Worm (Caenorhabditis elegans) whole organism, L4 larva: ENCODE measurements around the gene F40F12.9.

Experiments used
- D1046.2 ChIP-seq: fragments of 200-800 bp; sonication (Bioruptor generic); IDR thresholded peaks from 2 replicates; pipeline ENCODE4 v1.3.6; 2022; ENCODE audit warnings: missing genetic modification characterization, missing compliant biosample characterization
- F10B5.3 ChIP-seq: sonication (generic microtip); optimal IDR thresholded peaks from 2 replicates; lab custom pipeline; 2016; ENCODE audit warnings: mild to moderate bottlenecking, missing genetic modification characterization, missing compliant biosample characterization
- F37D6.2 ChIP-seq: sonication (generic microtip); optimal IDR thresholded peaks from 2 replicates; lab custom pipeline; 2016; ENCODE audit warnings: mild to moderate bottlenecking, missing genetic modification characterization, missing compliant biosample characterization
- T26A8.4 ChIP-seq: fragments of 200-800 bp; sonication (Bioruptor generic); IDR thresholded peaks from 2 replicates; pipeline ENCODE4 v1.3.6; 2022; ENCODE audit warnings: missing genetic modification characterization, missing compliant biosample characterization
- ZK546.5 ChIP-seq, 2 experiments: sonication (generic microtip); optimal IDR thresholded peaks; 2 replicates each; lab custom pipeline; 2017; ENCODE audit warnings: missing biosample characterization in 2 of 2, missing genetic modification characterization in 2 of 2
- aha-1 ChIP-seq: fragments of 150-350 bp; peaks from one replicate; lab custom pipeline; 2014; ENCODE audit warnings: missing biosample characterization, missing genetic modification characterization
- ama-1 ChIP-seq: fragments of 150-350 bp; optimal IDR thresholded peaks from 2 replicates; lab custom pipeline; 2014; ENCODE audit warnings: inconsistent platforms, mixed read lengths
- ceh-82 ChIP-seq: sonication (generic microtip); optimal IDR thresholded peaks from 2 replicates; lab custom pipeline; 2017; ENCODE audit warnings: missing biosample characterization, missing genetic modification characterization
- ces-1 ChIP-seq: fragments of 150-350 bp; sonication (generic microtip); optimal IDR thresholded peaks from 4 replicates; lab custom pipeline; 2014; ENCODE audit warnings: missing biosample characterization, missing genetic modification reagents, missing genetic modification characterization
- ctbp-1 ChIP-seq: fragments of 200-800 bp; sonication (Bioruptor generic); IDR thresholded peaks from 2 replicates; pipeline ENCODE4 v1.3.6; 2022; ENCODE audit warnings: missing genetic modification reagents, missing genetic modification characterization, missing compliant biosample characterization
- daf-12 ChIP-seq: fragments of 150-350 bp; optimal IDR thresholded peaks from 2 replicates; lab custom pipeline; 2014; ENCODE audit warnings: missing biosample characterization, missing genetic modification reagents, missing genetic modification characterization
- daf-16 ChIP-seq, 3 experiments: sonication (generic microtip); optimal IDR thresholded peaks; 2 replicates each; lab custom pipeline; 2016 to 2017; ENCODE audit warnings: missing genetic modification characterization in 3 of 3, missing genetic modification reagents in 3 of 3, mild to moderate bottlenecking in 2 of 3, missing compliant biosample characterization in 2 of 3, missing biosample characterization in 1 of 3, moderate library complexity in 1 of 3
- dmd-6 ChIP-seq: fragments of 200-800 bp; sonication (Bioruptor generic); IDR thresholded peaks from 2 replicates; pipeline ENCODE4 v1.3.6; 2022; ENCODE audit warnings: missing genetic modification reagents, missing genetic modification characterization, missing compliant biosample characterization
- dmd-9 ChIP-seq: fragments of 200-800 bp; sonication (Bioruptor generic); IDR thresholded peaks from 2 replicates; pipeline ENCODE4 v1.3.6; 2022; ENCODE audit warnings: missing genetic modification reagents, missing genetic modification characterization, missing compliant biosample characterization
- dve-1 ChIP-seq: sonication (generic microtip); optimal IDR thresholded peaks from 2 replicates; lab custom pipeline; 2017; ENCODE audit warnings: antibody characterized with exemption, mild to moderate bottlenecking, missing genetic modification characterization, missing compliant biosample characterization; ENCODE audit not compliant: insufficient read depth
- fkh-10 ChIP-seq: fragments of 150-350 bp; optimal IDR thresholded peaks from 2 replicates; lab custom pipeline; 2014; ENCODE audit warnings: missing biosample characterization, missing genetic modification reagents, missing genetic modification characterization
- hif-1 ChIP-seq, 2 experiments: sonication (generic microtip); optimal IDR thresholded peaks; 2 replicates each; lab custom pipeline; 2016 to 2017; ENCODE audit warnings: missing compliant biosample characterization in 2 of 2, missing genetic modification characterization in 2 of 2, missing genetic modification reagents in 2 of 2, missing genotype in 2 of 2, mild to moderate bottlenecking in 1 of 2
- hlh-11 ChIP-seq: fragments of 200-800 bp; sonication (Bioruptor generic); optimal IDR thresholded peaks from 2 replicates; lab custom pipeline; 2018; ENCODE audit warnings: mild to moderate bottlenecking, missing genetic modification characterization, missing compliant biosample characterization
- hlh-30 ChIP-seq: sonication (generic microtip); optimal IDR thresholded peaks from 2 replicates; lab custom pipeline; 2017; ENCODE audit warnings: antibody characterized with exemption, mild to moderate bottlenecking, missing genetic modification characterization, missing compliant biosample characterization; ENCODE audit not compliant: insufficient read depth
- hmg-1.1 ChIP-seq: fragments of 200-800 bp; sonication (Bioruptor generic); IDR thresholded peaks from 2 replicates; pipeline ENCODE4 v1.3.6; 2022; ENCODE audit warnings: missing genetic modification reagents, missing genetic modification characterization, missing compliant biosample characterization
- lin-15B ChIP-seq: fragments of 150-350 bp; sonication (generic microtip); optimal IDR thresholded peaks from 3 replicates; lab custom pipeline; 2014; ENCODE audit warnings: missing biosample characterization, missing genetic modification characterization
- lsy-2 ChIP-seq, 2 experiments: fragments of 150-350 bp in 1 of 2; sonication (generic microtip) in 1 of 2; optimal IDR thresholded peaks; 2 replicates each; lab custom pipeline; 2014 to 2017; ENCODE audit warnings: missing biosample characterization in 2 of 2, missing genetic modification characterization in 2 of 2
- mdl-1 ChIP-seq, 2 experiments: fragments of 150-350 bp in 1 of 2; sonication (generic microtip) in 1 of 2; optimal IDR thresholded peaks; 2 replicates each; lab custom pipeline; 2014 to 2017; ENCODE audit warnings: missing biosample characterization in 2 of 2, missing genetic modification characterization in 2 of 2
- mep-1 ChIP-seq: fragments of 150-350 bp; sonication (generic microtip); optimal IDR thresholded peaks from 3 replicates; lab custom pipeline; 2014; ENCODE audit warnings: missing biosample characterization, missing genetic modification characterization
- mxl-2 ChIP-seq: fragments of 200-800 bp; sonication (Bioruptor generic); conservative IDR thresholded peaks from 2 replicates; pipeline ENCODE4 v1.3.6; 2022; ENCODE audit warnings: missing genetic modification reagents, missing genetic modification characterization, missing compliant biosample characterization
- nhr-102 ChIP-seq: sonication (generic microtip); optimal IDR thresholded peaks from 2 replicates; lab custom pipeline; 2016; ENCODE audit warnings: mild to moderate bottlenecking, missing genetic modification characterization, moderate library complexity, missing compliant biosample characterization
- nhr-28 ChIP-seq: fragments of 150-350 bp; optimal IDR thresholded peaks from 2 replicates; lab custom pipeline; 2014; ENCODE audit warnings: missing biosample characterization, missing genetic modification characterization
- nhr-6 ChIP-seq: fragments of 150-350 bp; optimal IDR thresholded peaks from 2 replicates; lab custom pipeline; 2014; ENCODE audit warnings: missing biosample characterization, missing genetic modification characterization
- nhr-77 ChIP-seq: fragments of 150-350 bp; optimal IDR thresholded peaks from 2 replicates; lab custom pipeline; 2014; ENCODE audit warnings: missing biosample characterization, missing genetic modification characterization
- pqm-1 ChIP-seq: sonication (generic microtip); optimal IDR thresholded peaks from 2 replicates; lab custom pipeline; 2017; ENCODE audit warnings: missing biosample characterization, missing genetic modification characterization
- rbr-2 ChIP-seq: sonication (generic microtip); optimal IDR thresholded peaks from 2 replicates; lab custom pipeline; 2016; ENCODE audit warnings: missing genotype, missing genetic modification characterization, missing compliant biosample characterization
- set-16 ChIP-seq: fragments of 200-800 bp; sonication (Bioruptor generic); IDR thresholded peaks from 2 replicates; pipeline ENCODE4 v1.3.6; 2022; ENCODE audit warnings: missing genetic modification reagents, missing genetic modification characterization, missing compliant biosample characterization
- skn-1 ChIP-seq: fragments of 150-350 bp; optimal IDR thresholded peaks from 2 replicates; lab custom pipeline; 2014; ENCODE audit warnings: missing biosample characterization, missing genetic modification characterization
- snpc-1.2 ChIP-seq: fragments of 200-800 bp; sonication (Bioruptor generic); IDR thresholded peaks from 2 replicates; pipeline ENCODE4 v1.3.6; 2022; ENCODE audit warnings: missing genetic modification reagents, missing genetic modification characterization, missing compliant biosample characterization
- unc-62 ChIP-seq, 3 experiments: fragments of 150-350 bp in 1 of 3; sonication (generic microtip); optimal IDR thresholded peaks in 2 of 3; peaks in 1 of 3; 1 replicate in 1 of 3; 2 replicates in 2 of 3; lab custom pipeline; 2014 to 2017; ENCODE audit warnings: missing biosample characterization in 3 of 3, missing genetic modification characterization in 3 of 3, missing genetic modification reagents in 3 of 3, missing genotype in 1 of 3

F40F12.9 gene

ce11 chrIII:9903694-9904292 is 7.3 kb upstream of the F40F12.9 start:
- TF ChIP-seq nhr-102 (tag; lab: Kevin White, UChicago) (no peak), lsy-2 (tag; optimal IDR thresholded peaks at IDR 0.05; lab: Kevin White, UChicago) (peak in 1 of 2 experiments; percentile 1), unc-62 (GFP tag; optimal IDR thresholded peaks at IDR 0.05 in 1 of 2; lab: Kevin White, UChicago) (peak in 1 of 2 experiments; percentile 91), unc-62 (tag; optimal IDR thresholded peaks at IDR 0.05; lab: Kevin White, UChicago) (no peak), T26A8.4 (GFP tag; lab: Robert Waterston, UW) (no peak), D1046.2 (no peak), F10B5.3 (tag; lab: Kevin White, UChicago) (no peak), nhr-28 (tag; lab: Kevin White, UChicago) (peak; percentile 33), dve-1 (tag; lab: Kevin White, UChicago) (peak; percentile 65), dmd-9 (GFP tag; lab: Robert Waterston, UW) (no peak), hlh-30 (tag; lab: Kevin White, UChicago) (peak; percentile 33), mxl-2 (GFP tag; lab: Robert Waterston, UW) (no peak), daf-12 (tag; lab: Kevin White, UChicago) (no peak), nhr-77 (tag; lab: Kevin White, UChicago) (peak; percentile 9), daf-16 (GFP tag; optimal IDR thresholded peaks at IDR 0.05; lab: Kevin White, UChicago) (no peak), daf-16 (tag; optimal IDR thresholded peaks at IDR 0.05; lab: Kevin White, UChicago) (peak; percentile 36), dmd-6 (GFP tag; lab: Robert Waterston, UW) (peak; percentile 70), nhr-6 (peak; percentile 6), skn-1 (tag; lab: Kevin White, UChicago) (no peak), lin-15B (tag; lab: Kevin White, UChicago) (no peak), pqm-1 (tag; lab: Kevin White, UChicago) (peak; percentile 47), rbr-2 (tag; lab: Kevin White, UChicago) (no peak), mep-1 (tag; lab: Kevin White, UChicago) (peak; percentile 44)

ce11 chrIII:9905307-9905706 is 5.8 kb upstream of the F40F12.9 start:
- TF ChIP-seq hif-1 (tag; optimal IDR thresholded peaks at IDR 0.05; lab: Kevin White, UChicago) (peak in 1 of 2 experiments; percentile 11), dmd-6 (GFP tag; lab: Robert Waterston, UW) (0 out of 2 replicates have a peak, but pooled peaks have one; percentile 21), ceh-82 (tag; lab: Kevin White, UChicago) (no peak), mep-1 (tag; lab: Kevin White, UChicago) (peak; percentile 45), hmg-1.1 (GFP tag; lab: Robert Waterston, UW) (0 out of 2 replicates have a peak, but pooled peaks have one; percentile 51), lsy-2 (tag; optimal IDR thresholded peaks at IDR 0.05; lab: Kevin White, UChicago) (peak in 1 of 2 experiments; percentile 1), aha-1 (tag; lab: Kevin White, UChicago) (peak; percentile 90), ces-1 (peak; percentile 73), mdl-1 (tag; optimal IDR thresholded peaks at IDR 0.05; lab: Kevin White, UChicago) (peak in 1 of 2 experiments; percentile 36), ZK546.5 (tag; optimal IDR thresholded peaks at IDR 0.05; lab: Kevin White, UChicago) (no peak), fkh-10 (peak; percentile 83), rbr-2 (tag; lab: Kevin White, UChicago) (peak; percentile 47), ctbp-1 (GFP tag; lab: Robert Waterston, UW) (0 out of 2 replicates have a peak, but pooled peaks have one; percentile 44), hlh-30 (tag; lab: Kevin White, UChicago) (peak; percentile 80), F37D6.2 (tag; lab: Kevin White, UChicago) (no peak), set-16 (GFP tag; lab: Robert Waterston, UW) (0 out of 2 replicates have a peak, but pooled peaks have one; percentile 17), hlh-11 (tag; lab: Kevin White, UChicago) (peak; percentile 19), ama-1 (no peak), snpc-1.2 (GFP tag; lab: Robert Waterston, UW) (no peak), unc-62 (GFP tag; optimal IDR thresholded peaks at IDR 0.05 in 1 of 2; lab: Kevin White, UChicago) (peak in 1 of 2 experiments; percentile 95), unc-62 (tag; optimal IDR thresholded peaks at IDR 0.05; lab: Kevin White, UChicago) (no peak)
